Fruit fly (Drosophila melanogaster) whole organism, wandering third instar larva: ENCODE results near the gene bowl.

Source experiments
- Abd-B ChIP-seq: fragments of >200 bp; optimal IDR thresholded peaks from 2 replicates; lab custom pipeline; 2017; ENCODE audit warnings: missing biosample characterization, missing genetic modification characterization
- CG9705 ChIP-seq: fragments of 200-800 bp; sonication (Bioruptor generic); optimal IDR thresholded peaks from 2 replicates; lab custom pipeline; 2018; ENCODE audit warnings: missing biosample characterization, mild to moderate bottlenecking, missing genetic modification characterization
- Dif ChIP-seq: fragments of 200-275, 200-300 bp; sonication (Bioruptor generic); optimal IDR thresholded peaks from 2 replicates; lab custom pipeline; 2018; ENCODE audit warnings: missing biosample characterization, missing genetic modification characterization; ENCODE audit not compliant: partially characterized antibody
- GATAd ChIP-seq: sonication (Bioruptor generic); optimal IDR thresholded peaks from 2 replicates; lab custom pipeline; 2016; ENCODE audit warnings: missing biosample characterization, missing genetic modification characterization
- HLH106 ChIP-seq: fragments of 200-800 bp; optimal IDR thresholded peaks from 3 replicates; lab custom pipeline; 2019; ENCODE audit warnings: missing biosample characterization, mild to moderate bottlenecking, missing genetic modification characterization, moderate library complexity
- Hnf4 ChIP-seq: fragments of 200-800 bp; sonication (Bioruptor generic); optimal IDR thresholded peaks from 2 replicates; lab custom pipeline; 2016; ENCODE audit warnings: missing biosample characterization, mild to moderate bottlenecking, missing genetic modification characterization
- Hr83 ChIP-seq: fragments of 200-300 bp; sonication (Bioruptor generic); optimal IDR thresholded peaks from 2 replicates; lab custom pipeline; 2016; ENCODE audit warnings: missing biosample characterization, mild to moderate bottlenecking, missing genetic modification characterization, moderate library complexity; ENCODE audit not compliant: poor library complexity, severe bottlenecking
- Jra ChIP-seq: sonication (Bioruptor generic); optimal IDR thresholded peaks from 2 replicates; lab custom pipeline; 2016; ENCODE audit warnings: missing biosample characterization, missing genetic modification characterization
- Myc ChIP-seq: fragments of >200 bp; optimal IDR thresholded peaks from 2 replicates; lab custom pipeline; 2017
- N ChIP-seq: fragments of >200 bp; optimal IDR thresholded peaks from 2 replicates; lab custom pipeline; 2018; ENCODE audit warnings: missing biosample characterization, missing external identifiers, missing genetic modification characterization
- OdsH ChIP-seq: fragments of 200-800 bp; sonication (Bioruptor generic); optimal IDR thresholded peaks from 2 replicates; lab custom pipeline; 2016; ENCODE audit warnings: missing biosample characterization, mild to moderate bottlenecking, missing genetic modification characterization
- Rel ChIP-seq, 2 experiments: fragments of 200-800 bp; sonication (Bioruptor generic) in 1 of 2; optimal IDR thresholded peaks; 2 replicates in 1 of 2; 3 replicates in 1 of 2; lab custom pipeline; 2016 to 2019; ENCODE audit warnings: mild to moderate bottlenecking in 2 of 2, missing biosample characterization in 2 of 2, missing genetic modification characterization in 2 of 2, moderate library complexity in 1 of 2
- Sp1 ChIP-seq: fragments of 200-800 bp; sonication (Bioruptor generic); optimal IDR thresholded peaks from 3 replicates; lab custom pipeline; 2019; ENCODE audit warnings: missing biosample characterization, mild to moderate bottlenecking, missing genetic modification characterization, moderate library complexity
- Vsx2 ChIP-seq: fragments of 200-300, 225-300 bp; sonication (Bioruptor generic); optimal IDR thresholded peaks from 2 replicates; lab custom pipeline; 2018; ENCODE audit warnings: missing biosample characterization, missing genetic modification characterization; ENCODE audit not compliant: partially characterized antibody
- br ChIP-seq: fragments of 200-800 bp; sonication (Bioruptor generic); optimal IDR thresholded peaks from 2 replicates; lab custom pipeline; 2016; ENCODE audit warnings: missing biosample characterization, missing genetic modification characterization
- brk ChIP-seq: fragments of 200-800 bp; sonication (Bioruptor generic); optimal IDR thresholded peaks from 2 replicates; lab custom pipeline; 2016; ENCODE audit warnings: missing biosample characterization, mild to moderate bottlenecking, missing genetic modification characterization
- dl ChIP-seq, 2 experiments: fragments of 175-275, 200-275 bp in 1 of 2; fragments of 200-275 bp in 1 of 2; sonication (Bioruptor generic); optimal IDR thresholded peaks; lab custom pipeline; 2018; ENCODE audit warnings: mild to moderate bottlenecking in 2 of 2, missing biosample characterization in 2 of 2, missing genetic modification characterization in 2 of 2, moderate library complexity in 2 of 2; ENCODE audit not compliant: partially characterized antibody in 2 of 2, insufficient read depth in 1 of 2
- dmrt93B ChIP-seq: fragments of 200-800 bp; sonication (Bioruptor generic); optimal IDR thresholded peaks from 2 replicates; lab custom pipeline; 2018; ENCODE audit warnings: missing biosample characterization, mild to moderate bottlenecking, missing genetic modification characterization
- dsf ChIP-seq: sonication (Bioruptor generic); optimal IDR thresholded peaks from 2 replicates; lab custom pipeline; 2016; ENCODE audit warnings: missing biosample characterization, missing genetic modification characterization, borderline replicate concordance
- ey ChIP-seq: fragments of 200-800 bp; sonication (Bioruptor generic); optimal IDR thresholded peaks from 2 replicates; lab custom pipeline; 2016; ENCODE audit warnings: missing biosample characterization, missing genetic modification characterization
- foxo ChIP-seq, 2 experiments: fragments of 200-800 bp; sonication (Bioruptor generic); optimal IDR thresholded peaks; 2 replicates in 1 of 2; 3 replicates in 1 of 2; lab custom pipeline; 2016 to 2017; ENCODE audit warnings: missing biosample characterization in 2 of 2, missing genetic modification characterization in 2 of 2
- fru ChIP-seq: fragments of 200-800 bp; sonication (Bioruptor generic); optimal IDR thresholded peaks from 3 replicates; lab custom pipeline; 2016; ENCODE audit warnings: missing biosample characterization, mild to moderate bottlenecking, missing genetic modification characterization
- h ChIP-seq: fragments of 200-800 bp; sonication (Bioruptor generic); optimal IDR thresholded peaks from 3 replicates; lab custom pipeline; 2016; ENCODE audit warnings: missing biosample characterization, mild to moderate bottlenecking, missing genetic modification characterization
- lola ChIP-seq: fragments of >200 bp; optimal IDR thresholded peaks from 2 replicates; lab custom pipeline; 2017; ENCODE audit warnings: missing biosample characterization, missing genetic modification characterization
- pan ChIP-seq: fragments of >200 bp; optimal IDR thresholded peaks from 2 replicates; lab custom pipeline; 2017
- psq ChIP-seq: fragments of 200-800 bp; sonication (Bioruptor generic); optimal IDR thresholded peaks from 3 replicates; lab custom pipeline; 2017; ENCODE audit warnings: missing biosample characterization, mild to moderate bottlenecking, missing genetic modification characterization, moderate library complexity
- rgr ChIP-seq: fragments of 200-800 bp; sonication (Bioruptor generic); optimal IDR thresholded peaks from 3 replicates; lab custom pipeline; 2016; ENCODE audit warnings: missing biosample characterization, mild to moderate bottlenecking, missing genetic modification characterization
- sage ChIP-seq: fragments of 200-800 bp; sonication (Bioruptor generic); optimal IDR thresholded peaks from 2 replicates; lab custom pipeline; 2016; ENCODE audit warnings: missing biosample characterization, mild to moderate bottlenecking, missing genetic modification characterization
- tai ChIP-seq: sonication (Bioruptor generic); optimal IDR thresholded peaks from 2 replicates; lab custom pipeline; 2016; ENCODE audit warnings: missing biosample characterization, missing genetic modification characterization
- woc ChIP-seq: sonication (Bioruptor generic); optimal IDR thresholded peaks from 2 replicates; lab custom pipeline; 2016; ENCODE audit warnings: missing biosample characterization, mild to moderate bottlenecking, missing genetic modification characterization

The bowl gene

dm6 chr2L:3791629-3792028 lies 20.1 kb downstream of the bowl start:
- no peak for TF ChIP-seq sage
- no peak for TF ChIP-seq dl (GFP tag; optimal IDR thresholded peaks at IDR 0.05; lab: Kevin White, UChicago; ENCODE audit: insufficient read depth in 1 of 2, partially characterized antibody in 2 of 2)
- peak; percentile 39 for TF ChIP-seq Jra (GFP tag; lab: Kevin White, UChicago)

- TF ChIP-seq psq (peak; percentile 35), HLH106 (tag; lab: Kevin White, UChicago) (peak; percentile 71), foxo (GFP tag; optimal IDR thresholded peaks at IDR 0.05; lab: Kevin White, UChicago) (no peak), Rel (GFP tag; optimal IDR thresholded peaks at IDR 0.05; lab: Kevin White, UChicago) (no peak), Rel (tag; optimal IDR thresholded peaks at IDR 0.05; lab: Kevin White, UChicago) (peak; percentile 94), Myc (peak; percentile 98), Dif (GFP tag; lab: Kevin White, UChicago) (no peak), Sp1 (GFP tag; lab: Kevin White, UChicago) (peak; percentile 82), dmrt93B (GFP tag; lab: Kevin White, UChicago) (no peak), OdsH (peak; percentile 78), ey (GFP tag; lab: Kevin White, UChicago) (peak; percentile 65), h (GFP tag; lab: Kevin White, UChicago) (peak; percentile 79), CG9705 (GFP tag; lab: Kevin White, UChicago) (peak; percentile 46), dsf (peak; percentile 16), Vsx2 (GFP tag; lab: Kevin White, UChicago) (no peak), N (GFP tag; lab: Kevin White, UChicago) (no peak), lola (GFP tag; lab: Kevin White, UChicago) (no peak), tai (GFP tag; lab: Kevin White, UChicago) (no peak), GATAd (GFP tag; lab: Kevin White, UChicago) (peak; percentile 38), pan (no peak), sage (peak; percentile 51), dl (GFP tag; optimal IDR thresholded peaks at IDR 0.05; lab: Kevin White, UChicago; ENCODE audit: insufficient read depth in 1 of 2, partially characterized antibody in 2 of 2) (no peak), fru (GFP tag; lab: Kevin White, UChicago) (peak; percentile 4), woc (GFP tag; lab: Kevin White, UChicago) (peak; percentile 89), Hr83 (GFP tag; lab: Kevin White, UChicago) (peak; percentile 25), Hnf4 (GFP tag; lab: Kevin White, UChicago) (peak; percentile 69)
- TF ChIP-seq, all 38 proteins: peak for 16
Observed at dm6 chr2L:3802818-3803456, 31.4 kb downstream of the bowl start.

DNA sequence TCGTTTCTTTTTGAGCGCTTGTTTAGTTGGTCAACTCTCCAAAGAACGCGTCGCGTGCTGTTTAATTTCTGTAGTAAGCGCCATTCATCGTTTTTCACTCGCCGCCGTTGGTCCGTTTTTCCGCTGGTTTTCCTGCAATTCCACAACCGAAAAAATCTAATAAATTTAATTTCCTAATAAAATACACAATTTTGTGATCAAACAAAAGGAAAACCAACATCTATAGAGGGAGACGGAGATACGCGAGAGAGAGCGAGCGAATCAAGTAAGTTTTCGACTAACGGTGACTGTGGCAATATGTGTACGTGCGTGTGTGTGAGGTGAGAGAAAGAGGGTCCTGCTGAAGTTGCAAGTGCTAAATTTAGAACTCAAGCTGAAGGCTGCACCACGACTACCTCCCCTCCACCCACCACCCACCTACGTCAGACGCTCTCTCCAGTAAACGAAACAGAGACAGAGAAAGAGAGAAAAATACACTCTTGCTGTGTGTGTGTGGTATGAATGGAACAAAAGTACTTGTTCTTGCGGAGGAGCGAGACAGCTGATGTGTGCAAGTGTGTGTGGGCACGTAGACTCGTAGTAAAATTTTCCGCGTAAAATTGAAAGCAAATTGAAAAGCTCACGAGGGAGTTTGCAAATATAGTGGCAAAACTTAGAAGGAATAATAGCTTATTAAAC lies 32.1 kb downstream of the bowl start, which contains the start of gene Reph:
Gene Reph (plus strand): TSS at position 80 of the 678 bp plus-strand sequence.
- TF ChIP-seq N (GFP tag; lab: Kevin White, UChicago) (peak; percentile 69), dl (GFP tag; optimal IDR thresholded peaks at IDR 0.05; lab: Kevin White, UChicago; ENCODE audit: insufficient read depth in 1 of 2, partially characterized antibody in 2 of 2) (peak; percentile 60 to 75), pan (no peak), br (GFP tag; lab: Kevin White, UChicago) (peak; percentile 31), h (GFP tag; lab: Kevin White, UChicago) (peak; percentile 1), Vsx2 (GFP tag; lab: Kevin White, UChicago) (peak; percentile 35), dsf (no peak), Hnf4 (GFP tag; lab: Kevin White, UChicago) (peak; percentile 29), lola (GFP tag; lab: Kevin White, UChicago) (no peak), Abd-B (GFP tag; lab: Kevin White, UChicago) (no peak), Dif (GFP tag; lab: Kevin White, UChicago) (peak; percentile 90), brk (GFP tag; lab: Kevin White, UChicago) (peak; percentile 2), rgr (GFP tag; lab: Kevin White, UChicago) (peak; percentile 67), psq (peak; percentile 51), fru (GFP tag; lab: Kevin White, UChicago) (peak; percentile 52), CG9705 (GFP tag; lab: Kevin White, UChicago) (peak; percentile 10), HLH106 (tag; lab: Kevin White, UChicago) (peak; percentile 21), foxo (GFP tag; optimal IDR thresholded peaks at IDR 0.05; lab: Kevin White, UChicago) (peak in 1 of 2 experiments; percentile 17), Hr83 (GFP tag; lab: Kevin White, UChicago) (peak; percentile 85)
